Worm (Caenorhabditis elegans) whole organism, L1 larva: ENCODE results near the gene nlp-53.

Source experiments
- C04F5.9 ChIP-seq: sonication (generic microtip); optimal IDR thresholded peaks from 2 replicates; lab custom pipeline; 2016; ENCODE audit warnings: missing genetic modification characterization, missing compliant biosample characterization
- C16A3.4 ChIP-seq: fragments of 150-350 bp; optimal IDR thresholded peaks from 2 replicates; lab custom pipeline; 2014; ENCODE audit warnings: missing biosample characterization, missing genetic modification characterization
- C34B4.2 ChIP-seq: sonication (generic microtip); optimal IDR thresholded peaks from 2 replicates; lab custom pipeline; 2017; ENCODE audit warnings: mild to moderate bottlenecking, missing genetic modification characterization, missing compliant biosample characterization
- Y116A8C.19 ChIP-seq: sonication (generic microtip); optimal IDR thresholded peaks from 2 replicates; lab custom pipeline; 2016; ENCODE audit warnings: missing compliant biosample characterization, missing genetic modification characterization, borderline replicate concordance
- alr-1 ChIP-seq: fragments of 200-800 bp; sonication (Bioruptor generic); optimal IDR thresholded peaks from 2 replicates; lab custom pipeline; 2018; ENCODE audit warnings: borderline replicate concordance, mild to moderate bottlenecking, missing genetic modification characterization, missing compliant biosample characterization
- aly-2 ChIP-seq: fragments of 150-350 bp; optimal IDR thresholded peaks from 2 replicates; lab custom pipeline; 2014; ENCODE audit warnings: missing biosample characterization, missing genetic modification characterization
- ama-1 ChIP-seq: fragments of 150-350 bp; optimal IDR thresholded peaks from 2 replicates; lab custom pipeline; 2014
- ceh-8 ChIP-seq: fragments of 200-800 bp; sonication (Bioruptor generic); optimal IDR thresholded peaks from 2 replicates; lab custom pipeline; 2018; ENCODE audit warnings: mild to moderate bottlenecking, missing genetic modification characterization, moderate library complexity, missing compliant biosample characterization
- ceh-88 ChIP-seq: fragments of 200-800 bp; sonication (Bioruptor generic); IDR thresholded peaks from 2 replicates; pipeline ENCODE4 v1.3.6; 2022; ENCODE audit warnings: missing genetic modification characterization, missing compliant biosample characterization
- ceh-90 ChIP-seq: sonication (generic microtip); optimal IDR thresholded peaks from 2 replicates; lab custom pipeline; 2016; ENCODE audit warnings: missing genetic modification characterization, missing compliant biosample characterization
- dsc-1 ChIP-seq: sonication (generic microtip); optimal IDR thresholded peaks from 2 replicates; lab custom pipeline; 2016; ENCODE audit warnings: mild to moderate bottlenecking, missing genetic modification characterization, missing compliant biosample characterization
- efl-3 ChIP-seq: fragments of 200-800 bp; sonication (Bioruptor generic); optimal IDR thresholded peaks from 2 replicates; lab custom pipeline; 2018; ENCODE audit warnings: mild to moderate bottlenecking, missing genetic modification characterization, missing compliant biosample characterization
- elt-2 ChIP-seq: sonication (generic microtip); optimal IDR thresholded peaks from 2 replicates; lab custom pipeline; 2016; ENCODE audit warnings: missing genetic modification characterization, mild to moderate bottlenecking, inconsistent platforms, missing compliant biosample characterization, missing genetic modification reagents
- elt-3 ChIP-seq, 6 experiments: fragments of 150-350 bp in 1 of 6; sonication (generic microtip); optimal IDR thresholded peaks; 2 replicates each; lab custom pipeline; 2017 to 2018; ENCODE audit warnings: missing biosample characterization in 6 of 6, missing genetic modification characterization in 6 of 6, inconsistent platforms in 1 of 6
- ets-5 ChIP-seq: fragments of 200-800 bp; sonication (Bioruptor generic); IDR thresholded peaks from 2 replicates; pipeline ENCODE4 v1.3.6; 2022; ENCODE audit warnings: missing genetic modification characterization, missing compliant biosample characterization
- fkh-10 ChIP-seq: sonication (generic microtip); optimal IDR thresholded peaks from 2 replicates; lab custom pipeline; 2017; ENCODE audit warnings: missing biosample characterization, missing genetic modification reagents, missing genetic modification characterization
- fkh-8 ChIP-seq: sonication (generic microtip); optimal IDR thresholded peaks from 2 replicates; lab custom pipeline; 2016; ENCODE audit warnings: mild to moderate bottlenecking, missing genetic modification characterization, missing compliant biosample characterization
- grh-1 ChIP-seq: fragments of 200-800 bp; sonication (Bioruptor generic); IDR thresholded peaks from 2 replicates; pipeline ENCODE4 v1.3.6; 2022; ENCODE audit warnings: missing genetic modification reagents, missing genetic modification characterization, missing compliant biosample characterization
- hlh-17 ChIP-seq: fragments of 200-800 bp; sonication (Bioruptor generic); optimal IDR thresholded peaks from 2 replicates; lab custom pipeline; 2018; ENCODE audit warnings: missing genetic modification characterization, mild to moderate bottlenecking, missing compliant biosample characterization, moderate library complexity, borderline replicate concordance
- hlh-4 ChIP-seq: sonication (generic microtip); optimal IDR thresholded peaks from 2 replicates; lab custom pipeline; 2016; ENCODE audit warnings: mild to moderate bottlenecking, missing genetic modification characterization, missing compliant biosample characterization
- irx-1 ChIP-seq: sonication (generic microtip); optimal IDR thresholded peaks from 2 replicates; lab custom pipeline; 2016; ENCODE audit warnings: missing genetic modification characterization, missing compliant biosample characterization
- lin-14 ChIP-seq: fragments of 200-800 bp; sonication (Bioruptor generic); optimal IDR thresholded peaks from 2 replicates; lab custom pipeline; 2018; ENCODE audit warnings: mild to moderate bottlenecking, missing genetic modification characterization, moderate library complexity, missing compliant biosample characterization
- lin-35 ChIP-seq, 2 experiments: fragments of 150-350 bp; optimal IDR thresholded peaks; 2 replicates each; lab custom pipeline; 2014; ENCODE audit warnings: missing biosample characterization in 2 of 2, missing genetic modification characterization in 2 of 2, missing genetic modification reagents in 2 of 2
- lir-3 ChIP-seq: sonication (generic microtip); optimal IDR thresholded peaks from 2 replicates; lab custom pipeline; 2016; ENCODE audit warnings: mild to moderate bottlenecking, missing genetic modification characterization, moderate library complexity, missing compliant biosample characterization; ENCODE audit not compliant: poor library complexity
- lsy-2 ChIP-seq, 2 experiments: fragments of 150-350 bp; optimal IDR thresholded peaks; 2 replicates each; lab custom pipeline; 2014; ENCODE audit warnings: missing biosample characterization in 2 of 2, missing genetic modification characterization in 2 of 2
- mdl-1 ChIP-seq, 2 experiments: fragments of 150-350 bp; optimal IDR thresholded peaks; 2 replicates each; lab custom pipeline; 2014 to 2017; ENCODE audit warnings: missing biosample characterization in 2 of 2, missing genetic modification characterization in 2 of 2, inconsistent platforms in 1 of 2
- mef-2 ChIP-seq: fragments of 150-350 bp; optimal IDR thresholded peaks from 2 replicates; lab custom pipeline; 2014; ENCODE audit warnings: missing biosample characterization, missing genetic modification characterization
- mep-1 ChIP-seq: fragments of 150-350 bp; optimal IDR thresholded peaks from 2 replicates; lab custom pipeline; 2014; ENCODE audit warnings: missing biosample characterization, missing genetic modification characterization
- nhr-12 ChIP-seq: sonication (generic microtip); optimal IDR thresholded peaks from 2 replicates; lab custom pipeline; 2017; ENCODE audit warnings: missing biosample characterization, missing genetic modification characterization
- nhr-19 ChIP-seq: fragments of 200-800 bp; sonication (Bioruptor generic); conservative IDR thresholded peaks from 2 replicates; pipeline ENCODE4 v1.3.6; 2022; ENCODE audit warnings: missing genetic modification characterization, missing compliant biosample characterization
- nhr-20 ChIP-seq: sonication (generic microtip); optimal IDR thresholded peaks from 2 replicates; lab custom pipeline; 2016; ENCODE audit warnings: mild to moderate bottlenecking, missing genetic modification characterization, missing compliant biosample characterization
- nhr-237 ChIP-seq: fragments of 150-350 bp; optimal IDR thresholded peaks from 2 replicates; lab custom pipeline; 2014; ENCODE audit warnings: missing biosample characterization, missing genetic modification characterization
- nhr-28 ChIP-seq: fragments of 150-350 bp; optimal IDR thresholded peaks from 2 replicates; lab custom pipeline; 2014; ENCODE audit warnings: missing biosample characterization, missing genetic modification characterization
- nhr-47 ChIP-seq: sonication (generic microtip); optimal IDR thresholded peaks from 2 replicates; lab custom pipeline; 2016; ENCODE audit warnings: mild to moderate bottlenecking, missing genetic modification characterization, moderate library complexity, missing compliant biosample characterization
- nhr-71 ChIP-seq: sonication (generic microtip); optimal IDR thresholded peaks from 2 replicates; lab custom pipeline; 2016; ENCODE audit warnings: mild to moderate bottlenecking, missing genetic modification characterization, moderate library complexity, missing compliant biosample characterization
- nhr-76 ChIP-seq: sonication (generic microtip); optimal IDR thresholded peaks from 2 replicates; lab custom pipeline; 2017; ENCODE audit warnings: missing biosample characterization, missing genetic modification characterization
- nhr-85 ChIP-seq: sonication (generic microtip); peaks from one replicate; lab custom pipeline; 2016; ENCODE audit warnings: missing genetic modification characterization, inconsistent platforms, missing compliant biosample characterization
- nhr-90 ChIP-seq: sonication (generic microtip); optimal IDR thresholded peaks from 2 replicates; lab custom pipeline; 2016; ENCODE audit warnings: mild to moderate bottlenecking, missing genetic modification characterization, missing compliant biosample characterization; ENCODE audit not compliant: poor library complexity
- pag-3 ChIP-seq: sonication (generic microtip); optimal IDR thresholded peaks from 2 replicates; lab custom pipeline; 2017; ENCODE audit warnings: missing genetic modification characterization, mild to moderate bottlenecking, missing compliant biosample characterization, antibody characterized with exemption, borderline replicate concordance; ENCODE audit not compliant: insufficient read depth
- pqm-1 ChIP-seq: sonication (generic microtip); optimal IDR thresholded peaks from 3 replicates; lab custom pipeline; 2017; ENCODE audit warnings: missing biosample characterization, missing genetic modification characterization
- skn-1 ChIP-seq: fragments of 150-350 bp; optimal IDR thresholded peaks from 2 replicates; lab custom pipeline; 2014; ENCODE audit warnings: missing biosample characterization, missing genetic modification characterization
- snpc-4 ChIP-seq: fragments of 150-350 bp; optimal IDR thresholded peaks from 2 replicates; lab custom pipeline; 2014; ENCODE audit warnings: missing biosample characterization, missing genetic modification characterization
- snu-23 ChIP-seq: sonication (generic microtip); optimal IDR thresholded peaks from 2 replicates; lab custom pipeline; 2016; ENCODE audit warnings: missing genetic modification characterization, missing compliant biosample characterization
- sox-4 ChIP-seq: sonication (generic microtip); optimal IDR thresholded peaks from 2 replicates; lab custom pipeline; 2016; ENCODE audit warnings: missing genetic modification characterization, missing compliant biosample characterization
- sptf-1 ChIP-seq: fragments of 150-350 bp; optimal IDR thresholded peaks from 2 replicates; lab custom pipeline; 2014; ENCODE audit warnings: missing biosample characterization, missing genetic modification characterization
- sup-37 ChIP-seq: fragments of 200-800 bp; sonication (Bioruptor generic); optimal IDR thresholded peaks from 2 replicates; lab custom pipeline; 2018; ENCODE audit warnings: mild to moderate bottlenecking, missing genetic modification characterization, missing compliant biosample characterization
- swsn-7 ChIP-seq: sonication (generic microtip); optimal IDR thresholded peaks from 2 replicates; lab custom pipeline; 2016; ENCODE audit warnings: missing genetic modification characterization, missing compliant biosample characterization
- tlp-1 ChIP-seq: fragments of 150-350 bp; optimal IDR thresholded peaks from 2 replicates; lab custom pipeline; 2014; ENCODE audit warnings: missing biosample characterization, missing genetic modification characterization
- unc-62 ChIP-seq: fragments of 150-350 bp; optimal IDR thresholded peaks from 2 replicates; lab custom pipeline; 2014; ENCODE audit warnings: missing biosample characterization, missing genetic modification reagents, missing genetic modification characterization
- zag-1 ChIP-seq: fragments of 150-350 bp; optimal IDR thresholded peaks from 2 replicates; lab custom pipeline; 2014; ENCODE audit warnings: missing biosample characterization, missing genetic modification characterization
- ztf-4 ChIP-seq: fragments of 150-350 bp; optimal IDR thresholded peaks from 2 replicates; lab custom pipeline; 2014; ENCODE audit warnings: missing biosample characterization, missing genetic modification characterization

nlp-53 gene

ce11 chrX:13653573-13653972 is 34.9 kb downstream of the nlp-53 start (continued):
- TF ChIP-seq pqm-1 (tag; lab: Kevin White, UChicago) = no peak
- TF ChIP-seq ets-5 (GFP tag; lab: Robert Waterston, UW) = no peak
- peak; percentile 16 for TF ChIP-seq mep-1 (tag; lab: Kevin White, UChicago)
- no peak for TF ChIP-seq C34B4.2 (tag; lab: Kevin White, UChicago)
- TF ChIP-seq sox-4 (tag; lab: Kevin White, UChicago) = no peak
- TF ChIP-seq fkh-10 = no peak
- no peak for TF ChIP-seq lin-14
- no peak for TF ChIP-seq efl-3
- no peak for TF ChIP-seq fkh-8 (tag; lab: Kevin White, UChicago)
- TF ChIP-seq elt-3 (tag; optimal IDR thresholded peaks at IDR 0.05; lab: Kevin White, UChicago) = peak in 1 of 6 experiments; percentile 12
- TF ChIP-seq skn-1 (tag; lab: Kevin White, UChicago) = no peak
- no peak for TF ChIP-seq ama-1 (lab: Kevin White, UChicago)
- peak; percentile 23 for TF ChIP-seq nhr-90
- no peak for TF ChIP-seq nhr-28 (tag; lab: Kevin White, UChicago)
- no peak for TF ChIP-seq ceh-90 (tag; lab: Kevin White, UChicago)
- TF ChIP-seq ztf-4 (tag; lab: Kevin White, UChicago) = no peak
- no peak for TF ChIP-seq aly-2 (tag; lab: Kevin White, UChicago)
- no peak for TF ChIP-seq ceh-88 (GFP tag; lab: Robert Waterston, UW)
- TF ChIP-seq lir-3 (tag; lab: Kevin White, UChicago) = no peak
- TF ChIP-seq hlh-17 (GFP tag; lab: Kevin White, UChicago) = no peak
- TF ChIP-seq nhr-85 (tag; lab: Kevin White, UChicago) = no peak
- TF ChIP-seq hlh-4 (tag; lab: Kevin White, UChicago) = no peak
- no peak for TF ChIP-seq alr-1 (tag; lab: Kevin White, UChicago)
- no peak for TF ChIP-seq nhr-237 (tag; lab: Kevin White, UChicago)
- TF ChIP-seq nhr-71 (tag; lab: Kevin White, UChicago) = no peak
- TF ChIP-seq elt-2 (tag; lab: Kevin White, UChicago) = no peak
- no peak for TF ChIP-seq C16A3.4 (tag; lab: Kevin White, UChicago)
- TF ChIP-seq snu-23 (GFP tag; lab: Kevin White, UChicago) = peak; percentile 43
- no peak for TF ChIP-seq sup-37 (GFP tag; lab: Kevin White, UChicago)
- no peak for TF ChIP-seq tlp-1 (tag; lab: Kevin White, UChicago)
- TF ChIP-seq mdl-1 (tag; optimal IDR thresholded peaks at IDR 0.05; lab: Kevin White, UChicago) = no peak
- TF ChIP-seq nhr-76 (tag; lab: Kevin White, UChicago) = no peak

DNA sequence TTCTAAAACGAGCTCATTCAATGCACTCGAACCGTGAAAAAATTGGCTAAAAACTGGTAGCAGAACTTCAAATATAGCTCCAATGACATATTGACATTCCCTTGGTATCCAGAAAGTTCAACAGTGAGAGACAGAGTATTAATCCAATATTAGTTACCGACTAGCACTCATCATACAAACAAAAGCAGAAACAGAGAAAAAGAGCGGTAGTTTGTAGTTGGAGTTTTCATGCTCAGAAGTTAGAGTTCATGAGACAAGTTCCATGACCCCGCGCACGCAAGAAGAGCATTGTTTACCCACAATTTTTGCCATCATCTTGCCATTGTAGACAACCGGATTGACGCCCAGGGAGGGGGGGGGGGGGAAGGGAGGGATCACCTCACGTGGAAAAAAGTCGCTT is 35.6 kb downstream of the nlp-53 start:
- TF ChIP-seq pag-3 (no peak), Y116A8C.19 (no peak), lsy-2 (tag; optimal IDR thresholded peaks at IDR 0.05; lab: Kevin White, UChicago) (no peak), sptf-1 (no peak), nhr-85 (tag; lab: Kevin White, UChicago) (peak; percentile 4), nhr-47 (no peak), C16A3.4 (tag; lab: Kevin White, UChicago) (no peak), zag-1 (tag; lab: Kevin White, UChicago) (no peak)

ce11 chrX:13655769-13656168 is 37.1 kb downstream of the nlp-53 start:
- no peak for TF ChIP-seq nhr-12 (tag; lab: Kevin White, UChicago)
- TF ChIP-seq grh-1 = no peak
- TF ChIP-seq nhr-71 (tag; lab: Kevin White, UChicago) = peak; percentile 34
- peak; percentile 26 for TF ChIP-seq nhr-90
- TF ChIP-seq ztf-4 (tag; lab: Kevin White, UChicago) = no peak
- peak in 1 of 2 experiments; percentile 14 for TF ChIP-seq lin-35 (GFP tag; optimal IDR thresholded peaks at IDR 0.05; lab: Kevin White, UChicago)
- peak; percentile 21 for TF ChIP-seq snu-23 (GFP tag; lab: Kevin White, UChicago)
- no peak for TF ChIP-seq ceh-8
- TF ChIP-seq snpc-4 = no peak
- no peak for TF ChIP-seq unc-62 (GFP tag; lab: Kevin White, UChicago)
- peak; percentile 22 for TF ChIP-seq dsc-1 (tag; lab: Kevin White, UChicago)
- peak; percentile 0 for TF ChIP-seq nhr-47
- TF ChIP-seq irx-1 (tag; lab: Kevin White, UChicago) = no peak
- no peak for TF ChIP-seq nhr-28 (tag; lab: Kevin White, UChicago)
- TF ChIP-seq C04F5.9 = no peak
- no peak for TF ChIP-seq nhr-85 (tag; lab: Kevin White, UChicago)
- TF ChIP-seq lsy-2 (tag; optimal IDR thresholded peaks at IDR 0.05; lab: Kevin White, UChicago) = no peak
- TF ChIP-seq nhr-19 (GFP tag; lab: Robert Waterston, UW) = 0 out of 2 replicates have a peak, but pooled peaks have one; percentile 17
- peak; percentile 11 for TF ChIP-seq nhr-20 (tag; lab: Kevin White, UChicago)
- TF ChIP-seq mef-2 = no peak
- no peak for TF ChIP-seq swsn-7 (tag; lab: Kevin White, UChicago)
